4 fruit fly cellular contexts compared by ENCODE assay signal in genomic region chr2L:9890576-9890975, dm6.
TF ChIP-seq lines count a peak whose summit lies in the region.

Gene CG34183 (minus strand): TSS chr2L:9890772.
Gene CG4537 (plus strand): TSS chr2L:9890885.

- TF ChIP-seq CTCF in whole organism, embryonic (GFP tag; optimal IDR thresholded peaks at IDR 0.05; lab: Kevin White, UChicago) = no peak

TF ChIP-seq in whole organism, adult, 20 proteins besides CTCF, POLR2A, EP300 and RAD21:
- TF ChIP-seq CG1620 (GFP tag; optimal IDR thresholded peaks at IDR 0.05; lab: Kevin White, UChicago) (peak; percentile 34), CG5204 (GFP tag; optimal IDR thresholded peaks at IDR 0.05; lab: Kevin White, UChicago) (no peak), CG11617 (GFP tag; optimal IDR thresholded peaks at IDR 0.05; lab: Kevin White, UChicago) (no peak), CG7101 (tag; optimal IDR thresholded peaks at IDR 0.05; lab: Kevin White, UChicago) (peak; percentile 5), Mnt (GFP tag; optimal IDR thresholded peaks at IDR 0.05; lab: Kevin White, UChicago) (peak; percentile 49), Clk (GFP tag; optimal IDR thresholded peaks at IDR 0.05; lab: Kevin White, UChicago) (no peak), cic (GFP tag; optimal IDR thresholded peaks at IDR 0.05; lab: Kevin White, UChicago) (no peak), kay (GFP tag; lab: Kevin White, UChicago; ENCODE audit: borderline replicate concordance) (no peak), ovo (GFP tag; optimal IDR thresholded peaks at IDR 0.05; lab: Kevin White, UChicago) (no peak), pad (GFP tag; optimal IDR thresholded peaks at IDR 0.05; lab: Kevin White, UChicago) (no peak), bab1 (GFP tag; optimal IDR thresholded peaks at IDR 0.05; lab: Kevin White, UChicago) (peak; percentile 35), tj (GFP tag; optimal IDR thresholded peaks at IDR 0.05; lab: Kevin White, UChicago) (no peak)

TF ChIP-seq in whole organism, embryonic, 481 proteins besides CTCF, POLR2A, EP300 and RAD21 (continues in another document):
- peak; percentile 64 for TF ChIP-seq CG12659 (GFP tag; optimal IDR thresholded peaks at IDR 0.05; lab: Kevin White, UChicago)
- TF ChIP-seq Blimp-1 (GFP tag; optimal IDR thresholded peaks at IDR 0.05; lab: Kevin White, UChicago) = no peak
- no peak for TF ChIP-seq caup (GFP tag; optimal IDR thresholded peaks at IDR 0.05; lab: Kevin White, UChicago; ENCODE audit: severe bottlenecking)
- no peak for TF ChIP-seq ssp (GFP tag; IDR thresholded peaks at IDR 0.05; lab: Robert Waterston, UW)
- TF ChIP-seq CG17328 (GFP tag; IDR thresholded peaks at IDR 0.05; lab: Robert Waterston, UW) = 0 out of 2 replicates have a peak, but pooled peaks have one; percentile 18
- TF ChIP-seq sna (GFP tag; IDR thresholded peaks at IDR 0.05; lab: Robert Waterston, UW; ENCODE audit: partially characterized antibody) = peak; percentile 89
- no peak for TF ChIP-seq gt (GFP tag; IDR thresholded peaks at IDR 0.05; lab: Robert Waterston, UW)
- TF ChIP-seq CG16813 (GFP tag; IDR thresholded peaks at IDR 0.05; lab: Robert Waterston, UW; ENCODE audit: partially characterized antibody) = peak; percentile 89
- TF ChIP-seq eve (GFP tag; optimal IDR thresholded peaks at IDR 0.05; lab: Kevin White, UChicago) = no peak
- no peak for TF ChIP-seq CG8944 (GFP tag; optimal IDR thresholded peaks at IDR 0.05; lab: Kevin White, UChicago)
- peak; percentile 43 for TF ChIP-seq HmgZ (tag; optimal IDR thresholded peaks at IDR 0.05; lab: Kevin White, UChicago)
- TF ChIP-seq ATbp (GFP tag; optimal IDR thresholded peaks at IDR 0.05; lab: Kevin White, UChicago) = no peak
- no peak for TF ChIP-seq vfl (GFP tag; optimal IDR thresholded peaks at IDR 0.05; lab: Kevin White, UChicago)
- TF ChIP-seq BtbVII (GFP tag; optimal IDR thresholded peaks at IDR 0.05; lab: Kevin White, UChicago) = no peak
- TF ChIP-seq MBD-R2 (GFP tag; IDR thresholded peaks at IDR 0.05; lab: Robert Waterston, UW) = peak; percentile 94
- TF ChIP-seq abd-A (tag; optimal IDR thresholded peaks at IDR 0.05; lab: Kevin White, UChicago) = no peak
- TF ChIP-seq hb (GFP tag; IDR thresholded peaks at IDR 0.05; lab: Robert Waterston, UW; ENCODE audit: partially characterized antibody) = peak; percentile 78; the same call in 2 of the 3 replicates
- peak; percentile 92 for TF ChIP-seq Bgb (GFP tag; IDR thresholded peaks at IDR 0.05; lab: Robert Waterston, UW; ENCODE audit: partially characterized antibody)
- no peak for TF ChIP-seq CG4282 (GFP tag; optimal IDR thresholded peaks at IDR 0.05; lab: Kevin White, UChicago)
- TF ChIP-seq ara (GFP tag; IDR thresholded peaks at IDR 0.05; lab: Robert Waterston, UW) = no peak
- peak; percentile 68 for TF ChIP-seq E2f2 (GFP tag; IDR thresholded peaks at IDR 0.05; lab: Robert Waterston, UW)
- TF ChIP-seq CG10267 (tag; optimal IDR thresholded peaks at IDR 0.05; lab: Kevin White, UChicago) = peak; percentile 25
- TF ChIP-seq trem (tag; optimal IDR thresholded peaks at IDR 0.05; lab: Kevin White, UChicago) = peak; percentile 44
- peak; percentile 93 for TF ChIP-seq CG6791 (GFP tag; IDR thresholded peaks at IDR 0.05; lab: Robert Waterston, UW; ENCODE audit: partially characterized antibody)
- TF ChIP-seq nmo (GFP tag; optimal IDR thresholded peaks at IDR 0.05; lab: Kevin White, UChicago) = peak; percentile 13
- TF ChIP-seq Fer3 (tag; optimal IDR thresholded peaks at IDR 0.05; lab: Kevin White, UChicago) = no peak

TF ChIP-seq in whole organism, prepupa, 60 proteins besides CTCF, POLR2A, EP300 and RAD21:
- TF ChIP-seq Sox15 (GFP tag; optimal IDR thresholded peaks at IDR 0.05; lab: Kevin White, UChicago) (no peak), fkh (GFP tag; optimal IDR thresholded peaks at IDR 0.05; lab: Kevin White, UChicago) (peak; percentile 57), esn (GFP tag; optimal IDR thresholded peaks at IDR 0.05; lab: Kevin White, UChicago) (peak; percentile 27)

TF ChIP-seq in whole organism, wandering third instar larva, 38 proteins besides CTCF, POLR2A, EP300 and RAD21:
- no peak for TF ChIP-seq OdsH (GFP tag; optimal IDR thresholded peaks at IDR 0.05; lab: Kevin White, UChicago)
- TF ChIP-seq pan (optimal IDR thresholded peaks at IDR 0.05; lab: Kevin White, UChicago) = no peak
- TF ChIP-seq sv (GFP tag; optimal IDR thresholded peaks at IDR 0.05; lab: Kevin White, UChicago) = no peak
- TF ChIP-seq rgr (GFP tag; optimal IDR thresholded peaks at IDR 0.05; lab: Kevin White, UChicago) = peak; percentile 33
- TF ChIP-seq h (GFP tag; optimal IDR thresholded peaks at IDR 0.05; lab: Kevin White, UChicago) = peak; percentile 1
- TF ChIP-seq ey (GFP tag; optimal IDR thresholded peaks at IDR 0.05; lab: Kevin White, UChicago) = no peak
- TF ChIP-seq Myc (optimal IDR thresholded peaks at IDR 0.05; lab: Kevin White, UChicago) = no peak
- TF ChIP-seq Hr78 (GFP tag; optimal IDR thresholded peaks at IDR 0.05; lab: Kevin White, UChicago) = no peak
- no peak for TF ChIP-seq usp (GFP tag; optimal IDR thresholded peaks at IDR 0.05; lab: Kevin White, UChicago)
- no peak for TF ChIP-seq CG9705 (GFP tag; optimal IDR thresholded peaks at IDR 0.05; lab: Kevin White, UChicago)
- TF ChIP-seq dmrt93B (GFP tag; optimal IDR thresholded peaks at IDR 0.05; lab: Kevin White, UChicago) = no peak
- TF ChIP-seq lola (GFP tag; optimal IDR thresholded peaks at IDR 0.05; lab: Kevin White, UChicago) = no peak
- TF ChIP-seq Hr83 (GFP tag; optimal IDR thresholded peaks at IDR 0.05; lab: Kevin White, UChicago; ENCODE audit: poor library complexity, severe bottlenecking) = no peak
- no peak for TF ChIP-seq brk (GFP tag; optimal IDR thresholded peaks at IDR 0.05; lab: Kevin White, UChicago)
- TF ChIP-seq br (GFP tag; optimal IDR thresholded peaks at IDR 0.05; lab: Kevin White, UChicago) = no peak
- TF ChIP-seq foxo (GFP tag; optimal IDR thresholded peaks at IDR 0.05; lab: Kevin White, UChicago) = no peak
- TF ChIP-seq CG32264 (GFP tag; optimal IDR thresholded peaks at IDR 0.05; lab: Kevin White, UChicago) = peak; percentile 3
- TF ChIP-seq Abd-B (GFP tag; optimal IDR thresholded peaks at IDR 0.05; lab: Kevin White, UChicago) = no peak
- no peak for TF ChIP-seq Dfd (GFP tag; optimal IDR thresholded peaks at IDR 0.05; lab: Kevin White, UChicago)
